Fruit fly (Drosophila melanogaster) whole organism, embryonic: ENCODE data around the gene cdi.

Experiments used
- Asciz ChIP-seq: fragments of 200-800 bp; sonication (Bioruptor generic); optimal IDR thresholded peaks from 2 replicates; lab custom pipeline; 2017; ENCODE audit warnings: missing biosample characterization, mild to moderate bottlenecking, missing genetic modification characterization, missing genetic modification reagents
- CG10431 ChIP-seq: fragments of 200-800 bp; sonication (Bioruptor generic); optimal IDR thresholded peaks from 3 replicates; lab custom pipeline; 2018; ENCODE audit warnings: missing biosample characterization, mild to moderate bottlenecking, missing genetic modification characterization
- CG11504 ChIP-seq: fragments of 200-800 bp; sonication (Bioruptor generic); optimal IDR thresholded peaks from 3 replicates; lab custom pipeline; 2019; ENCODE audit warnings: missing biosample characterization, mild to moderate bottlenecking, missing genetic modification characterization, moderate library complexity
- CG12071 ChIP-seq: fragments of 200-800 bp; sonication (Bioruptor generic); optimal IDR thresholded peaks from 3 replicates; lab custom pipeline; 2018; ENCODE audit warnings: missing biosample characterization, mild to moderate bottlenecking, missing genetic modification characterization
- CG12236 ChIP-seq: fragments of 200-800 bp; sonication (Bioruptor generic); optimal IDR thresholded peaks from 2 replicates; lab custom pipeline; 2016; ENCODE audit warnings: missing biosample characterization, missing genetic modification characterization
- CG14710 ChIP-seq: fragments of 200-800 bp; sonication (Bioruptor generic); optimal IDR thresholded peaks from 3 replicates; lab custom pipeline; 2019; ENCODE audit warnings: missing biosample characterization, mild to moderate bottlenecking, missing genetic modification characterization, moderate library complexity
- CG15696 ChIP-seq: fragments of 200-800 bp; sonication (Bioruptor generic); optimal IDR thresholded peaks from 2 replicates; lab custom pipeline; 2019; ENCODE audit warnings: missing biosample characterization, mild to moderate bottlenecking, missing genetic modification characterization, moderate library complexity
- CG33557 ChIP-seq: fragments of 200-800 bp; sonication (Bioruptor generic); optimal IDR thresholded peaks from 2 replicates; lab custom pipeline; 2019; ENCODE audit warnings: missing biosample characterization, mild to moderate bottlenecking, missing genetic modification characterization, moderate library complexity
- CG3407 ChIP-seq: fragments of 200-800 bp; sonication (Bioruptor generic); optimal IDR thresholded peaks from 2 replicates; lab custom pipeline; 2018; ENCODE audit warnings: missing biosample characterization, mild to moderate bottlenecking, missing genetic modification characterization
- CG4360 ChIP-seq: fragments of 200-800 bp; sonication (Bioruptor generic); IDR thresholded peaks from 2 replicates; pipeline ENCODE4 v1.3.6; 2022; ENCODE audit warnings: missing biosample characterization, missing genetic modification characterization
- CG5180 ChIP-seq: fragments of 200-800 bp; sonication (Bioruptor generic); optimal IDR thresholded peaks from 3 replicates; lab custom pipeline; 2017; ENCODE audit warnings: missing biosample characterization, missing genetic modification characterization, mild to moderate bottlenecking, moderate library complexity, missing genetic modification reagents
- CG6813 ChIP-seq: fragments of 200-800 bp; sonication (Bioruptor generic); optimal IDR thresholded peaks from 2 replicates; lab custom pipeline; 2017; ENCODE audit warnings: missing biosample characterization, missing genetic modification characterization, mild to moderate bottlenecking, moderate library complexity, missing genetic modification reagents
- CG8290 ChIP-seq, 3 experiments: fragments of 200-800 bp; sonication (Bioruptor generic); optimal IDR thresholded peaks; 2 replicates each; lab custom pipeline; 2016 to 2019; ENCODE audit warnings: missing biosample characterization in 3 of 3, missing genetic modification characterization in 3 of 3, mild to moderate bottlenecking in 2 of 3, moderate library complexity in 1 of 3
- D ChIP-seq, 2 experiments: fragments of 200-800 bp in 1 of 2; fragments of >200 bp in 1 of 2; sonication (Bioruptor generic) in 1 of 2; optimal IDR thresholded peaks; 2 replicates in 1 of 2; 3 replicates in 1 of 2; lab custom pipeline; 2017; ENCODE audit warnings: mild to moderate bottlenecking in 1 of 2, missing biosample characterization in 1 of 2, missing genetic modification characterization in 1 of 2, missing genetic modification reagents in 1 of 2
- D19B ChIP-seq: fragments of 200-800 bp; sonication (Bioruptor generic); optimal IDR thresholded peaks from 2 replicates; lab custom pipeline; 2017; ENCODE audit warnings: missing biosample characterization, mild to moderate bottlenecking, missing genetic modification characterization
- Doc2 ChIP-seq: fragments of 200-800 bp; sonication (Bioruptor generic); IDR thresholded peaks from 2 replicates; pipeline ENCODE4 v1.3.6; 2022; ENCODE audit warnings: missing biosample characterization, missing genetic modification characterization
- HLHmδ ChIP-seq: fragments of 200-800 bp; sonication (Bioruptor generic); optimal IDR thresholded peaks from 2 replicates; lab custom pipeline; 2018; ENCODE audit warnings: missing biosample characterization, mild to moderate bottlenecking, missing genetic modification characterization, moderate library complexity
- Hr39 ChIP-seq: fragments of >200 bp; optimal IDR thresholded peaks from 2 replicates; lab custom pipeline; 2017
- Hr78 ChIP-seq, 2 experiments: fragments of 200-800 bp in 1 of 2; fragments of >200 bp in 1 of 2; sonication (Bioruptor generic) in 1 of 2; optimal IDR thresholded peaks; 2 replicates each; lab custom pipeline; 2017 to 2019; ENCODE audit warnings: missing biosample characterization in 2 of 2, missing genetic modification characterization in 2 of 2, mild to moderate bottlenecking in 1 of 2, moderate library complexity in 1 of 2
- Kr ChIP-seq: fragments of 200-800 bp; sonication (Bioruptor generic); optimal IDR thresholded peaks from 2 replicates; lab custom pipeline; 2017; ENCODE audit warnings: missing biosample characterization, mild to moderate bottlenecking, missing genetic modification characterization
- Meics ChIP-seq: fragments of 200-800 bp; sonication (Bioruptor generic); optimal IDR thresholded peaks from 2 replicates; lab custom pipeline; 2017; ENCODE audit warnings: missing biosample characterization, mild to moderate bottlenecking, missing genetic modification characterization
- ac ChIP-seq: fragments of 200-800 bp; sonication (Bioruptor generic); optimal IDR thresholded peaks from 3 replicates; lab custom pipeline; 2017; ENCODE audit warnings: missing biosample characterization, mild to moderate bottlenecking, missing genetic modification characterization
- ap ChIP-seq: fragments of 200-800 bp; sonication (Bioruptor generic); IDR thresholded peaks from 2 replicates; pipeline ENCODE4 v1.3.6; 2022; ENCODE audit warnings: missing biosample characterization, missing genetic modification characterization
- ara ChIP-seq: fragments of 200-800 bp; sonication (Bioruptor generic); IDR thresholded peaks from 2 replicates; pipeline ENCODE4 v1.3.6; 2022; ENCODE audit warnings: missing biosample characterization, missing genetic modification characterization
- cg ChIP-seq: fragments of 200-800 bp; sonication (Bioruptor generic); optimal IDR thresholded peaks from 3 replicates; lab custom pipeline; 2019; ENCODE audit warnings: missing biosample characterization, mild to moderate bottlenecking, missing genetic modification characterization, moderate library complexity
- chinmo ChIP-seq: fragments of 200-800 bp; sonication (Bioruptor generic); IDR thresholded peaks from 4 replicates; pipeline ENCODE4 v1.3.6; 2022; ENCODE audit warnings: missing biosample characterization, missing genetic modification characterization; ENCODE audit not compliant: partially characterized antibody
- crol ChIP-seq: fragments of 200-800 bp; sonication (Bioruptor generic); IDR thresholded peaks from 2 replicates; pipeline ENCODE4 v1.3.6; 2022; ENCODE audit warnings: missing biosample characterization, missing genetic modification characterization
- dati ChIP-seq: fragments of 200-800 bp; sonication (Bioruptor generic); IDR thresholded peaks from 2 replicates; pipeline ENCODE4 v1.3.6; 2022; ENCODE audit warnings: missing biosample characterization, missing genetic modification characterization
- dmrt11E ChIP-seq: fragments of 200-800 bp; sonication (Bioruptor generic); optimal IDR thresholded peaks from 3 replicates; lab custom pipeline; 2018; ENCODE audit warnings: missing biosample characterization, mild to moderate bottlenecking, missing genetic modification characterization, moderate library complexity
- emc ChIP-seq: fragments of 200-800 bp; sonication (Bioruptor generic); optimal IDR thresholded peaks from 2 replicates; lab custom pipeline; 2016; ENCODE audit warnings: missing biosample characterization, missing genetic modification characterization
- ewg ChIP-seq: fragments of 200-800 bp; sonication (Bioruptor generic); optimal IDR thresholded peaks from 3 replicates; lab custom pipeline; 2017; ENCODE audit warnings: mild to moderate bottlenecking, missing biosample characterization, missing genetic modification reagents, missing genetic modification characterization
- fd102C ChIP-seq: fragments of 200-800 bp; sonication (Bioruptor generic); optimal IDR thresholded peaks from 2 replicates; lab custom pipeline; 2018; ENCODE audit warnings: missing biosample characterization, mild to moderate bottlenecking, missing genetic modification characterization, moderate library complexity
- fd64A ChIP-seq: fragments of 200-800 bp; sonication (Bioruptor generic); optimal IDR thresholded peaks from 3 replicates; lab custom pipeline; 2018; ENCODE audit warnings: missing biosample characterization, mild to moderate bottlenecking, missing genetic modification characterization
- gcm ChIP-seq: fragments of 200-800 bp; sonication (Bioruptor generic); optimal IDR thresholded peaks from 2 replicates; lab custom pipeline; 2019; ENCODE audit warnings: missing biosample characterization, mild to moderate bottlenecking, missing genetic modification characterization, moderate library complexity
- hkb ChIP-seq, 2 experiments: fragments of 200-800 bp in 1 of 2; fragments of >200 bp in 1 of 2; sonication (Bioruptor generic) in 1 of 2; IDR thresholded peaks in 1 of 2; optimal IDR thresholded peaks in 1 of 2; 2 replicates each; pipeline versions ENCODE4 v1.3.6 to Lab custom; 2017 to 2022; ENCODE audit warnings: missing biosample characterization in 1 of 2, missing genetic modification characterization in 1 of 2
- kni ChIP-seq: fragments of 200-800 bp; sonication (Bioruptor generic); optimal IDR thresholded peaks from 3 replicates; lab custom pipeline; 2017; ENCODE audit warnings: mild to moderate bottlenecking, missing biosample characterization, missing genetic modification reagents, missing genetic modification characterization
- nom ChIP-seq: fragments of 200-800 bp; sonication (Bioruptor generic); optimal IDR thresholded peaks from 2 replicates; lab custom pipeline; 2017; ENCODE audit warnings: missing biosample characterization, missing genetic modification characterization, mild to moderate bottlenecking, moderate library complexity, missing genetic modification reagents
- odd ChIP-seq: fragments of 200-800 bp; sonication (Bioruptor generic); optimal IDR thresholded peaks from 2 replicates; lab custom pipeline; 2017; ENCODE audit warnings: missing biosample characterization, mild to moderate bottlenecking, missing genetic modification characterization
- org-1 ChIP-seq: fragments of 200-800 bp; sonication (Bioruptor generic); optimal IDR thresholded peaks from 2 replicates; lab custom pipeline; 2017; ENCODE audit warnings: missing biosample characterization, missing genetic modification characterization
- otp ChIP-seq: fragments of 200-800 bp; sonication (Bioruptor generic); IDR thresholded peaks from 3 replicates; pipeline ENCODE4, ENCODE4 v1.3.6; 2022; ENCODE audit warnings: missing biosample characterization, missing genetic modification characterization
- pan ChIP-seq, 4 experiments: fragments of >200 bp in 3 of 4; fragments of 200-800 bp in 1 of 4; sonication (Bioruptor generic) in 1 of 4; optimal IDR thresholded peaks in 3 of 4; IDR thresholded peaks in 1 of 4; 2 replicates each; pipeline versions ENCODE4 v1.3.6 to Lab custom; 2017 to 2022; ENCODE audit warnings: missing biosample characterization in 2 of 4, missing genetic modification characterization in 2 of 4, mixed read lengths in 1 of 4
- sd ChIP-seq: fragments of 200-800 bp; sonication (Bioruptor generic); optimal IDR thresholded peaks from 3 replicates; lab custom pipeline; 2018; ENCODE audit warnings: missing biosample characterization, mild to moderate bottlenecking, missing genetic modification characterization, moderate library complexity
- tll ChIP-seq, 2 experiments: fragments of 200-800 bp in 1 of 2; fragments of >200 bp in 1 of 2; sonication (Bioruptor generic) in 1 of 2; optimal IDR thresholded peaks; 2 replicates each; lab custom pipeline; 2017 to 2019; ENCODE audit warnings: missing biosample characterization in 2 of 2, missing genetic modification characterization in 2 of 2, mild to moderate bottlenecking in 1 of 2, moderate library complexity in 1 of 2
- twi ChIP-seq: fragments of 200-800 bp; optimal IDR thresholded peaks from 2 replicates; lab custom pipeline; 2019; ENCODE audit warnings: missing biosample characterization, mild to moderate bottlenecking, missing genetic modification characterization, moderate library complexity
- vfl ChIP-seq: fragments of 200-800 bp; sonication (Bioruptor generic); optimal IDR thresholded peaks from 2 replicates; lab custom pipeline; 2016; ENCODE audit warnings: missing biosample characterization, missing genetic modification characterization
- wek ChIP-seq: fragments of 200-800 bp; sonication (Bioruptor generic); optimal IDR thresholded peaks from 3 replicates; lab custom pipeline; 2018; ENCODE audit warnings: missing biosample characterization, mild to moderate bottlenecking, missing genetic modification characterization, moderate library complexity

cdi gene

DNA sequence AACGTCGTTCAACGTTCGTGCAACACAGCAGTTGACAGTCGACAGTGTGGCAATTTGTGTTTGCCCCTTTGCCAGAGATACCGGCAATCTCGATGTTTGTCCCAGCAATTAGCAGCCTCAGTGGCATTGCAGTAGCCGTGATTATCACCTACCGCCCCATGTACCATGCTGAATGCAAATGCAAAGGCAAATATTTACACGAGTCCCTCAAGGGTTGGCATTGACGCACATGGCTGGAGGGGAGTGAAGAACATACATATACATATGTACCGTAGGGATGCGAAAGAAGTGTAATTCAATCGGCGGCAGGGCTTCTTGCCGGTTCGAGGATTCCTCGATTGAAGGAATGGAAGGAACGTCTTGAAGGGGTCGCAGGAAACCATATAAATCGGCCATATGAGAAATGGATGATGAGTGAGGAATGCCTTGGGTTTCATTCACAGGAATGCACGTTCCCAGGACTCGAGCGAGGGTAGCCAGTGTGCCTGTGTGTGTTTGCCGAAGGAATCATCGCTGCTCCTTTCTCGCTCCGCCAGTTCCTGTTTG is 94.1 kb downstream of the cdi start:
- TF ChIP-seq CG4360 (no peak), ara (0 out of 2 replicates have a peak, but pooled peaks have one; percentile 33), Hr39 (lab: Kevin White, UChicago) (no peak), ewg (no peak), twi (tag; lab: Kevin White, UChicago) (peak; percentile 57), CG8290 (GFP tag; optimal IDR thresholded peaks at IDR 0.05; lab: Kevin White, UChicago) (no peak), CG8290 (tag; optimal IDR thresholded peaks at IDR 0.05; lab: Kevin White, UChicago) (peak in 1 of 2 experiments; percentile 11), Asciz (GFP tag; lab: Kevin White, UChicago) (peak; percentile 31), dmrt11E (tag; lab: Kevin White, UChicago) (peak; percentile 15), CG5180 (peak; percentile 19), chinmo (GFP tag; lab: Robert Waterston, UW) (0 out of 4 replicates have a peak, but pooled peaks have one; percentile 23), ap (GFP tag; lab: Robert Waterston, UW) (no peak), otp (peak; percentile 70), CG33557 (GFP tag; lab: Kevin White, UChicago) (peak; percentile 17), cg (peak; percentile 10), org-1 (GFP tag; lab: Kevin White, UChicago) (peak; percentile 3), CG10431 (GFP tag; lab: Kevin White, UChicago) (peak; percentile 4), CG11504 (tag; lab: Kevin White, UChicago) (peak; percentile 9), fd102C (GFP tag; lab: Kevin White, UChicago) (peak; percentile 24), vfl (no peak), gcm (no peak), sd (tag; lab: Kevin White, UChicago) (peak; percentile 39), CG15696 (tag; lab: Kevin White, UChicago) (peak; percentile 18), CG6813 (peak; percentile 51), ac (GFP tag; lab: Kevin White, UChicago) (peak; percentile 33), Doc2 (GFP tag; lab: Robert Waterston, UW) (no peak), D19B (no peak), kni (GFP tag; lab: Kevin White, UChicago) (peak; percentile 25), CG12071 (peak; percentile 26), nom (peak; percentile 2), fd64A (GFP tag; lab: Kevin White, UChicago) (peak; percentile 50), emc (no peak), HLHmδ (GFP tag; lab: Kevin White, UChicago) (peak; percentile 16), Hr78 (GFP tag; optimal IDR thresholded peaks at IDR 0.05; lab: Kevin White, UChicago) (peak in 1 of 2 experiments; percentile 6), pan (optimal IDR thresholded peaks at IDR 0.05; lab: Kevin White, UChicago) (no peak), pan (GFP tag; optimal IDR thresholded peaks at IDR 0.05 in 1 of 2, IDR thresholded peaks at IDR 0.05 in 1 of 2) (no peak), Meics (GFP tag; lab: Kevin White, UChicago) (no peak), CG14710 (tag; lab: Kevin White, UChicago) (peak; percentile 4), crol (GFP tag; lab: Robert Waterston, UW) (peak; percentile 22; the same call in 1 of the 2 replicates), odd (GFP tag; lab: Kevin White, UChicago) (peak; percentile 17), CG12236 (GFP tag; lab: Kevin White, UChicago) (no peak), hkb (optimal IDR thresholded peaks at IDR 0.05; lab: Kevin White, UChicago) (no peak), hkb (GFP tag; IDR thresholded peaks at IDR 0.05; lab: Robert Waterston, UW) (no peak), Kr (GFP tag; lab: Kevin White, UChicago) (peak; percentile 65), D (optimal IDR thresholded peaks at IDR 0.05; lab: Kevin White, UChicago) (peak; percentile 62), D (GFP tag; optimal IDR thresholded peaks at IDR 0.05; lab: Kevin White, UChicago) (no peak), wek (peak; percentile 34), dati (GFP tag; lab: Robert Waterston, UW) (no peak), tll (GFP tag; optimal IDR thresholded peaks at IDR 0.05; lab: Kevin White, UChicago) (peak in 1 of 2 experiments; percentile 82), CG3407 (peak; percentile 2)
